Worm (Caenorhabditis elegans) whole organism, young adult: ENCODE results near the gene nspc-18.
"Not testable (repeated sequence)": the region's sequence is repeated elsewhere in the genome, so short reads cannot be mapped to it uniquely, and the experiment has no call there.

Experiments
- B0336.3 ChIP-seq: fragments of 200-800 bp; sonication (Bioruptor generic); IDR thresholded peaks from 2 replicates; pipeline ENCODE4 v1.3.6; 2022; ENCODE audit warnings: missing genetic modification characterization, missing compliant biosample characterization
- F39B2.1 ChIP-seq: fragments of 200-800 bp; sonication (Bioruptor generic); IDR thresholded peaks from 2 replicates; pipeline ENCODE4 v1.3.6; 2022; ENCODE audit warnings: missing genetic modification reagents, missing genetic modification characterization, missing compliant biosample characterization
- F52B5.7 ChIP-seq: sonication (generic microtip); optimal IDR thresholded peaks from 2 replicates; lab custom pipeline; 2016; ENCODE audit warnings: mild to moderate bottlenecking, missing genetic modification characterization, missing compliant biosample characterization
- F55B11.4 ChIP-seq: sonication (generic microtip); optimal IDR thresholded peaks from 2 replicates; lab custom pipeline; 2016; ENCODE audit warnings: missing compliant biosample characterization, missing genetic modification characterization, borderline replicate concordance; ENCODE audit not compliant: insufficient read depth
- F57A8.1 ChIP-seq: fragments of 200-800 bp; sonication (Bioruptor generic); optimal IDR thresholded peaks from 2 replicates; lab custom pipeline; 2018; ENCODE audit warnings: mild to moderate bottlenecking, missing genetic modification characterization, moderate library complexity, missing compliant biosample characterization
- F57C9.4 ChIP-seq: sonication (generic microtip); optimal IDR thresholded peaks from 2 replicates; lab custom pipeline; 2017; ENCODE audit warnings: mild to moderate bottlenecking, missing genetic modification characterization, missing compliant biosample characterization
- K12H6.12 ChIP-seq: fragments of 200-800 bp; sonication (Bioruptor generic); optimal IDR thresholded peaks from 2 replicates; lab custom pipeline; 2018; ENCODE audit warnings: mild to moderate bottlenecking, missing genetic modification characterization, missing compliant biosample characterization
- Y56A3A.18 ChIP-seq: fragments of 200-800 bp; sonication (Bioruptor generic); IDR thresholded peaks from 2 replicates; pipeline ENCODE4 v1.3.6; 2022; ENCODE audit warnings: missing genetic modification reagents, missing genetic modification characterization, missing compliant biosample characterization
- Y67H2A.10 ChIP-seq: fragments of 200-800 bp; sonication (Bioruptor generic); conservative IDR thresholded peaks from 2 replicates; pipeline ENCODE4 v1.3.6; 2022; ENCODE audit warnings: missing genetic modification reagents, missing genetic modification characterization, missing compliant biosample characterization
- Y95B8A.8 ChIP-seq: fragments of 200-800 bp; sonication (Bioruptor generic); IDR thresholded peaks from 2 replicates; pipeline ENCODE4 v1.3.6; 2022; ENCODE audit warnings: missing genetic modification reagents, missing genetic modification characterization, missing compliant biosample characterization
- ama-1 ChIP-seq, 3 experiments: fragments of 150-350 bp in 1 of 3; sonication (generic microtip) in 2 of 3; optimal IDR thresholded peaks; 2 replicates each; lab custom pipeline; 2014 to 2018; ENCODE audit warnings: missing biosample characterization in 2 of 3, missing genetic modification characterization in 2 of 3, missing genetic modification reagents in 2 of 3
- aptf-3 ChIP-seq: fragments of 200-800 bp; sonication (Bioruptor generic); IDR thresholded peaks from 2 replicates; pipeline ENCODE4 v1.3.6; 2022; ENCODE audit warnings: missing genetic modification characterization, missing compliant biosample characterization
- athp-1 ChIP-seq: sonication (generic microtip); optimal IDR thresholded peaks from 2 replicates; lab custom pipeline; 2017; ENCODE audit warnings: mild to moderate bottlenecking, missing genetic modification characterization, missing compliant biosample characterization
- attf-5 ChIP-seq: fragments of 200-800 bp; sonication (Bioruptor generic); optimal IDR thresholded peaks from 2 replicates; lab custom pipeline; 2018; ENCODE audit warnings: mild to moderate bottlenecking, missing genetic modification characterization, missing compliant biosample characterization
- chd-7 ChIP-seq: sonication (generic microtip); optimal IDR thresholded peaks from 2 replicates; lab custom pipeline; 2016; ENCODE audit warnings: mild to moderate bottlenecking, missing genetic modification characterization, moderate library complexity, missing compliant biosample characterization
- dpff-1 ChIP-seq: sonication (generic microtip); optimal IDR thresholded peaks from 2 replicates; lab custom pipeline; 2017; ENCODE audit warnings: mild to moderate bottlenecking, missing genetic modification characterization, missing compliant biosample characterization
- dpl-1 ChIP-seq: fragments of 150-350 bp; optimal IDR thresholded peaks from 2 replicates; lab custom pipeline; 2014; ENCODE audit warnings: missing biosample characterization, missing genetic modification reagents, missing genetic modification characterization
- ekl-4 ChIP-seq: fragments of 200-800 bp; sonication (Bioruptor generic); IDR thresholded peaks from 2 replicates; pipeline ENCODE4 v1.3.6; 2022; ENCODE audit warnings: missing genetic modification reagents, missing genetic modification characterization, missing compliant biosample characterization
- fkh-3 ChIP-seq: sonication (generic microtip); optimal IDR thresholded peaks from 2 replicates; lab custom pipeline; 2016; ENCODE audit warnings: mild to moderate bottlenecking, missing genetic modification characterization, missing compliant biosample characterization
- hmg-20 ChIP-seq: fragments of 200-800 bp; sonication (Bioruptor generic); IDR thresholded peaks from 2 replicates; pipeline ENCODE4 v1.3.6; 2022; ENCODE audit warnings: missing genetic modification reagents, missing genetic modification characterization, missing compliant biosample characterization
- lag-1 ChIP-seq: fragments of 200-800 bp; sonication (Bioruptor generic); IDR thresholded peaks from 2 replicates; pipeline ENCODE4 v1.3.6; 2022; ENCODE audit warnings: missing genetic modification reagents, missing genetic modification characterization, missing compliant biosample characterization
- lin-54 ChIP-seq: fragments of 200-800 bp; sonication (Bioruptor generic); optimal IDR thresholded peaks from 2 replicates; lab custom pipeline; 2018; ENCODE audit warnings: mild to moderate bottlenecking, missing genetic modification characterization, missing compliant biosample characterization
- lsl-1 ChIP-seq: fragments of 200-800 bp; sonication (Bioruptor generic); optimal IDR thresholded peaks from 2 replicates; lab custom pipeline; 2018; ENCODE audit warnings: mild to moderate bottlenecking, missing genetic modification characterization, moderate library complexity, missing compliant biosample characterization
- lsy-27 ChIP-seq: sonication (generic microtip); optimal IDR thresholded peaks from 2 replicates; lab custom pipeline; 2017; ENCODE audit warnings: missing genetic modification characterization, mild to moderate bottlenecking, missing compliant biosample characterization, antibody characterized with exemption, missing genotype, borderline replicate concordance; ENCODE audit not compliant: insufficient read depth
- madf-10 ChIP-seq: sonication (generic microtip); optimal IDR thresholded peaks from 2 replicates; lab custom pipeline; 2016; ENCODE audit warnings: mild to moderate bottlenecking, missing genetic modification characterization, missing compliant biosample characterization
- nhr-90 ChIP-seq: sonication (generic microtip); optimal IDR thresholded peaks from 2 replicates; lab custom pipeline; 2016; ENCODE audit warnings: missing genotype, mild to moderate bottlenecking, missing genetic modification characterization, missing compliant biosample characterization
- sdz-38 ChIP-seq: sonication (generic microtip); optimal IDR thresholded peaks from 2 replicates; lab custom pipeline; 2016; ENCODE audit warnings: missing genotype, missing genetic modification characterization, missing compliant biosample characterization
- sea-2 ChIP-seq: fragments of 200-800 bp; sonication (Bioruptor generic); IDR thresholded peaks from 2 replicates; pipeline ENCODE4 v1.3.6; 2022; ENCODE audit warnings: missing genetic modification characterization, missing compliant biosample characterization
- snpc-4 ChIP-seq, 5 experiments: fragments of 150-350 bp in 1 of 5; sonication (generic microtip) in 4 of 5; optimal IDR thresholded peaks; 2 replicates each; lab custom pipeline; 2014 to 2018; ENCODE audit warnings: missing genetic modification characterization in 5 of 5, missing biosample characterization in 3 of 5, antibody characterized with exemption in 2 of 5, mild to moderate bottlenecking in 2 of 5, missing compliant biosample characterization in 2 of 5, missing genotype in 2 of 5, moderate library complexity in 2 of 5, missing genetic modification reagents in 1 of 5
- somi-1 ChIP-seq: fragments of 200-800 bp; sonication (Bioruptor generic); optimal IDR thresholded peaks from 2 replicates; lab custom pipeline; 2018; ENCODE audit warnings: mild to moderate bottlenecking, missing genetic modification characterization, missing compliant biosample characterization
- sptf-2 ChIP-seq: fragments of 200-800 bp; sonication (Bioruptor generic); optimal IDR thresholded peaks from 2 replicates; lab custom pipeline; 2018; ENCODE audit warnings: mild to moderate bottlenecking, missing genetic modification characterization, missing compliant biosample characterization
- tbp1 ChIP-seq: fragments of 200-800 bp; sonication (Bioruptor generic); optimal IDR thresholded peaks from 2 replicates; lab custom pipeline; 2018; ENCODE audit warnings: mild to moderate bottlenecking, missing genetic modification characterization, missing compliant biosample characterization
- zfh-2 ChIP-seq: fragments of 200-800 bp; sonication (Bioruptor generic); conservative IDR thresholded peaks from 2 replicates; pipeline ENCODE4 v1.3.6; 2022; ENCODE audit warnings: missing genetic modification reagents, missing genetic modification characterization, missing compliant biosample characterization
- ztf-25 ChIP-seq: fragments of 200-800 bp; sonication (Bioruptor generic); IDR thresholded peaks from 2 replicates; pipeline ENCODE4 v1.3.6; 2022; ENCODE audit warnings: missing genetic modification reagents, missing genetic modification characterization, missing compliant biosample characterization

nspc-18 gene

ce11 chrX:14534117-14534516 lies 6.7 kb upstream of the nspc-18 start, which contains the start of gene T24C2.5:
Gene T24C2.5 (plus strand): TSS chrX:14534417.
- TF ChIP-seq lsy-27 (tag; lab: Kevin White, UChicago) (no peak), F57C9.4 (tag; lab: Kevin White, UChicago) (no peak), madf-10 (tag; lab: Kevin White, UChicago) (no peak), chd-7 (tag; lab: Kevin White, UChicago) (no peak), sptf-2 (no peak), Y67H2A.10 (GFP tag; lab: Robert Waterston, UW) (no peak), attf-5 (no peak), sdz-38 (tag; lab: Kevin White, UChicago) (no peak), tbp1 (GFP tag; lab: Kevin White, UChicago) (no peak), F52B5.7 (tag; lab: Kevin White, UChicago) (no peak), lag-1 (no peak), athp-1 (tag; lab: Kevin White, UChicago) (no peak), ztf-25 (GFP tag; lab: Robert Waterston, UW) (no peak)
- TF ChIP-seq, all 124 proteins: peak for 0

ce11 chrX:14530107-14530506 lies 2.6 kb upstream of the nspc-18 start, which contains the start of gene nspc-20:
Gene nspc-20 (minus strand): TSS chrX:14530207.
- TF ChIP-seq ekl-4: no peak
- TF ChIP-seq dpl-1 (GFP tag; lab: Kevin White, UChicago): no peak
- no peak for TF ChIP-seq F57A8.1
- no peak for TF ChIP-seq snpc-4 (GFP tag; optimal IDR thresholded peaks at IDR 0.05; lab: Kevin White, UChicago)
- TF ChIP-seq snpc-4 (tag; optimal IDR thresholded peaks at IDR 0.05; lab: Kevin White, UChicago): no peak
- no peak for TF ChIP-seq aptf-3 (GFP tag; lab: Robert Waterston, UW)
- no peak for TF ChIP-seq lsl-1 (GFP tag; lab: Kevin White, UChicago)
- TF ChIP-seq Y56A3A.18: no peak
- no peak for TF ChIP-seq dpff-1 (tag; lab: Kevin White, UChicago)
- no peak for TF ChIP-seq Y95B8A.8 (GFP tag; lab: Robert Waterston, UW)
- no peak for TF ChIP-seq B0336.3 (GFP tag; lab: Robert Waterston, UW)
- TF ChIP-seq F55B11.4: no peak
- TF ChIP-seq sea-2 (GFP tag; lab: Robert Waterston, UW): no peak
- TF ChIP-seq athp-1 (tag; lab: Kevin White, UChicago): no peak
- TF ChIP-seq fkh-3: no peak
- no peak for TF ChIP-seq lin-54 (GFP tag; lab: Kevin White, UChicago)
- no peak for TF ChIP-seq F39B2.1 (GFP tag; lab: Robert Waterston, UW)
- TF ChIP-seq zfh-2 (GFP tag; lab: Robert Waterston, UW): no peak
- no peak for TF ChIP-seq ama-1 (optimal IDR thresholded peaks at IDR 0.05; lab: Kevin White, UChicago)
- TF ChIP-seq ama-1 (GFP tag; optimal IDR thresholded peaks at IDR 0.05; lab: Kevin White, UChicago): no peak
- no peak for TF ChIP-seq K12H6.12 (tag; lab: Kevin White, UChicago)
- no peak for TF ChIP-seq nhr-90 (tag; lab: Kevin White, UChicago)

DNA sequence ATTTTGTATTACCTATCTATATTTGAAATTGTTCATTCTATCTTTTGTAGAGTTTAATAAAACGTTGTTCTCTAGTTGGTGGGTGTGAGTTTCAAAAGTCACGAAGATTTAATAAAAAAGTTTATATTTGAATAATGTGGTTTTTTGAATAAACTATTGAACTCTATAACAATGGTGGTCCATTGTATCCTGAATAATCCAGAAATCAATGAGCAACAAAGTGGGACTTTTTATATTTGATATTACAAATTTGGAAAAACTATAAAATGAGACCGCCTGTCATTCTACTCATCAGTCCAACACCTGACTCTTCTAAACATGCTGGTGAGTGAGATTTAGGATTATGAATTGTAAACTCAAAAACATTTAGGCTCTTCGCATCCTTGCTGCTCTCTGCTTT lies 940 bp upstream of the nspc-18 start, which contains the start of gene nspc-19:
TSS of gene nspc-19 (plus strand) at position 301 of the 400 bp plus-strand sequence.
- not testable (repeated sequence) for TF ChIP-seq somi-1 (GFP tag; lab: Kevin White, UChicago); hmg-20 (GFP tag; lab: Robert Waterston, UW); B0336.3 (GFP tag; lab: Robert Waterston, UW)
